Worm (Caenorhabditis elegans) whole organism, young adult: ENCODE results near the gene cct-5.
A peak's percentile ranks its signal among the peaks of the same experiment; 100 is the strongest.

Experiments
- B0261.1 ChIP-seq: sonication (generic microtip); optimal IDR thresholded peaks from 2 replicates; lab custom pipeline; 2016; ENCODE audit warnings: mild to moderate bottlenecking, missing genetic modification characterization, moderate library complexity, missing compliant biosample characterization
- B0336.3 ChIP-seq: fragments of 200-800 bp; sonication (Bioruptor generic); IDR thresholded peaks from 2 replicates; pipeline ENCODE4 v1.3.6; 2022; ENCODE audit warnings: missing genetic modification characterization, missing compliant biosample characterization
- D2030.7 ChIP-seq: fragments of 200-800 bp; sonication (Bioruptor generic); IDR thresholded peaks from 2 replicates; pipeline ENCODE4 v1.3.6; 2022; ENCODE audit warnings: missing genetic modification reagents, missing genetic modification characterization, missing compliant biosample characterization
- F39B2.1 ChIP-seq: fragments of 200-800 bp; sonication (Bioruptor generic); IDR thresholded peaks from 2 replicates; pipeline ENCODE4 v1.3.6; 2022; ENCODE audit warnings: missing genetic modification reagents, missing genetic modification characterization, missing compliant biosample characterization
- F57A8.1 ChIP-seq: fragments of 200-800 bp; sonication (Bioruptor generic); optimal IDR thresholded peaks from 2 replicates; lab custom pipeline; 2018; ENCODE audit warnings: mild to moderate bottlenecking, missing genetic modification characterization, moderate library complexity, missing compliant biosample characterization
- T26A5.8 ChIP-seq: sonication (generic microtip); optimal IDR thresholded peaks from 2 replicates; lab custom pipeline; 2016; ENCODE audit warnings: missing genetic modification characterization, missing compliant biosample characterization
- Y53G8AR.9 ChIP-seq: fragments of 200-800 bp; sonication (Bioruptor generic); conservative IDR thresholded peaks from 2 replicates; pipeline ENCODE4 v1.3.6; 2022; ENCODE audit warnings: missing genetic modification reagents, missing genetic modification characterization, missing compliant biosample characterization
- Y56A3A.18 ChIP-seq: fragments of 200-800 bp; sonication (Bioruptor generic); IDR thresholded peaks from 2 replicates; pipeline ENCODE4 v1.3.6; 2022; ENCODE audit warnings: missing genetic modification reagents, missing genetic modification characterization, missing compliant biosample characterization
- Y67H2A.10 ChIP-seq: fragments of 200-800 bp; sonication (Bioruptor generic); conservative IDR thresholded peaks from 2 replicates; pipeline ENCODE4 v1.3.6; 2022; ENCODE audit warnings: missing genetic modification reagents, missing genetic modification characterization, missing compliant biosample characterization
- Y95B8A.8 ChIP-seq: fragments of 200-800 bp; sonication (Bioruptor generic); IDR thresholded peaks from 2 replicates; pipeline ENCODE4 v1.3.6; 2022; ENCODE audit warnings: missing genetic modification reagents, missing genetic modification characterization, missing compliant biosample characterization
- ZK185.1 ChIP-seq: sonication (generic microtip); optimal IDR thresholded peaks from 2 replicates; lab custom pipeline; 2016; ENCODE audit warnings: mild to moderate bottlenecking, missing genetic modification characterization, missing compliant biosample characterization; ENCODE audit not compliant: poor library complexity, severe bottlenecking
- akir-1 ChIP-seq: fragments of 200-800 bp; sonication (Bioruptor generic); optimal IDR thresholded peaks from 2 replicates; lab custom pipeline; 2018; ENCODE audit warnings: mild to moderate bottlenecking, missing genetic modification characterization, moderate library complexity, missing compliant biosample characterization
- ama-1 ChIP-seq, 3 experiments: fragments of 150-350 bp in 1 of 3; sonication (generic microtip) in 2 of 3; optimal IDR thresholded peaks; 2 replicates each; lab custom pipeline; 2014 to 2018; ENCODE audit warnings: missing biosample characterization in 2 of 3, missing genetic modification characterization in 2 of 3, missing genetic modification reagents in 2 of 3
- atf-7 ChIP-seq: sonication (generic microtip); optimal IDR thresholded peaks from 2 replicates; lab custom pipeline; 2017; ENCODE audit warnings: mild to moderate bottlenecking, missing genetic modification characterization, missing compliant biosample characterization
- athp-1 ChIP-seq: sonication (generic microtip); optimal IDR thresholded peaks from 2 replicates; lab custom pipeline; 2017; ENCODE audit warnings: mild to moderate bottlenecking, missing genetic modification characterization, missing compliant biosample characterization
- attf-6 ChIP-seq: fragments of 200-800 bp; sonication (Bioruptor generic); IDR thresholded peaks from 2 replicates; pipeline ENCODE4 v1.3.6; 2022; ENCODE audit warnings: missing genetic modification reagents, missing genetic modification characterization, missing compliant biosample characterization
- ccch-3 ChIP-seq: fragments of 200-800 bp; sonication (Bioruptor generic); optimal IDR thresholded peaks from 2 replicates; lab custom pipeline; 2018; ENCODE audit warnings: mild to moderate bottlenecking, missing genetic modification characterization, missing compliant biosample characterization
- cebp-1 ChIP-seq, 2 experiments: fragments of 200-800 bp in 1 of 2; sonication (Bioruptor generic) in 1 of 2; sonication (generic microtip) in 1 of 2; IDR thresholded peaks in 1 of 2; optimal IDR thresholded peaks in 1 of 2; 2 replicates each; pipeline versions ENCODE4 v1.3.6 to Lab custom; 2017 to 2022; ENCODE audit warnings: missing compliant biosample characterization in 2 of 2, missing genetic modification characterization in 2 of 2, mild to moderate bottlenecking in 1 of 2, missing genetic modification reagents in 1 of 2, moderate library complexity in 1 of 2
- ceh-58 ChIP-seq: fragments of 200-800 bp; sonication (Bioruptor generic); IDR thresholded peaks from 2 replicates; pipeline ENCODE4 v1.3.6; 2022; ENCODE audit warnings: missing genetic modification characterization, missing compliant biosample characterization
- ceh-79 ChIP-seq: sonication (generic microtip); optimal IDR thresholded peaks from 2 replicates; lab custom pipeline; 2017; ENCODE audit warnings: mild to moderate bottlenecking, missing genetic modification characterization, missing compliant biosample characterization
- ceh-91 ChIP-seq: fragments of 200-800 bp; sonication (Bioruptor generic); IDR thresholded peaks from 2 replicates; pipeline ENCODE4 v1.3.6; 2022; ENCODE audit warnings: missing genetic modification reagents, missing genetic modification characterization, missing compliant biosample characterization
- ekl-4 ChIP-seq: fragments of 200-800 bp; sonication (Bioruptor generic); IDR thresholded peaks from 2 replicates; pipeline ENCODE4 v1.3.6; 2022; ENCODE audit warnings: missing genetic modification reagents, missing genetic modification characterization, missing compliant biosample characterization
- hrde-1 ChIP-seq: sonication (generic microtip); optimal IDR thresholded peaks from 2 replicates; lab custom pipeline; 2016; ENCODE audit warnings: missing genetic modification characterization, mild to moderate bottlenecking, missing compliant biosample characterization, moderate library complexity, missing genotype, missing genetic modification reagents, borderline replicate concordance
- lin-26 ChIP-seq: fragments of 200-800 bp; sonication (Bioruptor generic); IDR thresholded peaks from 2 replicates; pipeline ENCODE4 v1.3.6; 2022; ENCODE audit warnings: missing genetic modification reagents, missing genetic modification characterization, missing compliant biosample characterization
- lin-35 ChIP-seq, 3 experiments: fragments of 150-350 bp in 2 of 3; sonication (generic microtip) in 1 of 3; optimal IDR thresholded peaks; 2 replicates each; lab custom pipeline; 2014 to 2018; ENCODE audit warnings: missing biosample characterization in 3 of 3, missing genetic modification characterization in 3 of 3, missing genetic modification reagents in 3 of 3
- lin-40 ChIP-seq: sonication (generic microtip); optimal IDR thresholded peaks from 2 replicates; lab custom pipeline; 2016; ENCODE audit warnings: missing genetic modification characterization, mild to moderate bottlenecking, missing compliant biosample characterization, missing genotype, missing genetic modification reagents
- lin-54 ChIP-seq: fragments of 200-800 bp; sonication (Bioruptor generic); optimal IDR thresholded peaks from 2 replicates; lab custom pipeline; 2018; ENCODE audit warnings: mild to moderate bottlenecking, missing genetic modification characterization, missing compliant biosample characterization
- lsy-27 ChIP-seq: sonication (generic microtip); optimal IDR thresholded peaks from 2 replicates; lab custom pipeline; 2017; ENCODE audit warnings: missing genetic modification characterization, mild to moderate bottlenecking, missing compliant biosample characterization, antibody characterized with exemption, missing genotype, borderline replicate concordance; ENCODE audit not compliant: insufficient read depth
- madf-10 ChIP-seq: sonication (generic microtip); optimal IDR thresholded peaks from 2 replicates; lab custom pipeline; 2016; ENCODE audit warnings: mild to moderate bottlenecking, missing genetic modification characterization, missing compliant biosample characterization
- mcd-1 ChIP-seq: fragments of 200-800 bp; sonication (Bioruptor generic); IDR thresholded peaks from 2 replicates; pipeline ENCODE4 v1.3.6; 2022; ENCODE audit warnings: missing genetic modification reagents, missing genetic modification characterization, missing compliant biosample characterization
- mes-4 ChIP-seq: sonication (generic microtip); optimal IDR thresholded peaks from 2 replicates; lab custom pipeline; 2016; ENCODE audit warnings: missing genotype, missing genetic modification characterization, missing compliant biosample characterization
- mxl-1 ChIP-seq: sonication (generic microtip); optimal IDR thresholded peaks from 2 replicates; lab custom pipeline; 2016; ENCODE audit warnings: missing genetic modification characterization, missing compliant biosample characterization
- nfya-1 ChIP-seq: sonication (generic microtip); optimal IDR thresholded peaks from 2 replicates; lab custom pipeline; 2017; ENCODE audit warnings: antibody characterized with exemption, missing compliant biosample characterization, missing genetic modification characterization, borderline replicate concordance; ENCODE audit not compliant: insufficient read depth
- nfya-2 ChIP-seq: fragments of 200-800 bp; sonication (Bioruptor generic); IDR thresholded peaks from 2 replicates; pipeline ENCODE4 v1.3.6; 2022; ENCODE audit warnings: missing genetic modification reagents, missing genetic modification characterization, missing compliant biosample characterization
- nhr-179 ChIP-seq: sonication (generic microtip); optimal IDR thresholded peaks from 2 replicates; lab custom pipeline; 2016; ENCODE audit warnings: mild to moderate bottlenecking, missing genetic modification characterization, missing compliant biosample characterization
- nhr-27 ChIP-seq: fragments of 200-800 bp; sonication (Bioruptor generic); optimal IDR thresholded peaks from 2 replicates; lab custom pipeline; 2018; ENCODE audit warnings: mild to moderate bottlenecking, missing genetic modification characterization, moderate library complexity, missing compliant biosample characterization
- pbrm-1 ChIP-seq: fragments of 200-800 bp; sonication (Bioruptor generic); IDR thresholded peaks from 2 replicates; pipeline ENCODE4 v1.3.6; 2022; ENCODE audit warnings: missing genetic modification reagents, missing genetic modification characterization, missing compliant biosample characterization
- pha-4 ChIP-seq: fragments of 150-350 bp; sonication (generic microtip); optimal IDR thresholded peaks from 2 replicates; lab custom pipeline; 2014; ENCODE audit warnings: missing biosample characterization, missing genetic modification reagents, missing genetic modification characterization
- rec-8 ChIP-seq, 2 experiments: sonication (generic microtip); optimal IDR thresholded peaks; 2 replicates each; lab custom pipeline; 2016; ENCODE audit warnings: mild to moderate bottlenecking in 2 of 2, missing genetic modification characterization in 2 of 2, missing genetic modification reagents in 2 of 2, missing genotype in 2 of 2, missing biosample characterization in 1 of 2, missing compliant biosample characterization in 1 of 2, moderate library complexity in 1 of 2
- sea-2 ChIP-seq: fragments of 200-800 bp; sonication (Bioruptor generic); IDR thresholded peaks from 2 replicates; pipeline ENCODE4 v1.3.6; 2022; ENCODE audit warnings: missing genetic modification characterization, missing compliant biosample characterization
- snpc-1.1 ChIP-seq: sonication (generic microtip); optimal IDR thresholded peaks from 2 replicates; lab custom pipeline; 2017; ENCODE audit warnings: missing genetic modification characterization, mild to moderate bottlenecking, missing compliant biosample characterization, antibody characterized with exemption, moderate library complexity, missing genotype, missing genetic modification reagents; ENCODE audit not compliant: insufficient read depth
- snpc-4 ChIP-seq, 5 experiments: fragments of 150-350 bp in 1 of 5; sonication (generic microtip) in 4 of 5; optimal IDR thresholded peaks; 2 replicates each; lab custom pipeline; 2014 to 2018; ENCODE audit warnings: missing genetic modification characterization in 5 of 5, missing biosample characterization in 3 of 5, antibody characterized with exemption in 2 of 5, mild to moderate bottlenecking in 2 of 5, missing compliant biosample characterization in 2 of 5, missing genotype in 2 of 5, moderate library complexity in 2 of 5, missing genetic modification reagents in 1 of 5
- tbp1 ChIP-seq: fragments of 200-800 bp; sonication (Bioruptor generic); optimal IDR thresholded peaks from 2 replicates; lab custom pipeline; 2018; ENCODE audit warnings: mild to moderate bottlenecking, missing genetic modification characterization, missing compliant biosample characterization
- tbx-9 ChIP-seq: sonication (generic microtip); optimal IDR thresholded peaks from 2 replicates; lab custom pipeline; 2016; ENCODE audit warnings: borderline replicate concordance, missing genetic modification characterization, inconsistent platforms, missing compliant biosample characterization
- unc-62 ChIP-seq: fragments of 150-350 bp; optimal IDR thresholded peaks from 2 replicates; lab custom pipeline; 2014; ENCODE audit warnings: missing biosample characterization, missing genetic modification reagents, missing genetic modification characterization
- ztf-6 ChIP-seq: fragments of 200-800 bp; sonication (Bioruptor generic); IDR thresholded peaks from 2 replicates; pipeline ENCODE4 v1.3.6; 2022; ENCODE audit warnings: missing genetic modification reagents, missing genetic modification characterization, missing compliant biosample characterization

The cct-5 gene

ce11 chrIII:4476806-4477205 lies 31.1 kb downstream of the cct-5 start (continued):
- TF ChIP-seq unc-62 (GFP tag; lab: Kevin White, UChicago) (no peak), hrde-1 (peak; percentile 78), ceh-58 (GFP tag; lab: Robert Waterston, UW) (no peak), lin-40 (tag; lab: Kevin White, UChicago) (no peak), F57A8.1 (GFP tag; lab: Kevin White, UChicago) (no peak), mxl-1 (tag; lab: Kevin White, UChicago) (no peak), nhr-27 (tag; lab: Kevin White, UChicago) (no peak), Y95B8A.8 (GFP tag; lab: Robert Waterston, UW) (peak; percentile 32; the same call in 1 of the 2 replicates), madf-10 (no peak), B0261.1 (no peak), Y67H2A.10 (GFP tag; lab: Robert Waterston, UW) (no peak), ZK185.1 (tag; lab: Kevin White, UChicago) (no peak), mcd-1 (GFP tag; lab: Robert Waterston, UW) (no peak), mes-4 (tag; lab: Kevin White, UChicago) (no peak), ztf-6 (GFP tag; lab: Robert Waterston, UW) (no peak), lin-54 (GFP tag; lab: Kevin White, UChicago) (peak; percentile 77), nfya-2 (GFP tag; lab: Robert Waterston, UW) (0 out of 2 replicates have a peak, but pooled peaks have one; percentile 7), B0336.3 (GFP tag; lab: Robert Waterston, UW) (peak; percentile 92; the same call in 1 of the 2 replicates), lin-26 (GFP tag; lab: Robert Waterston, UW) (peak; percentile 67; the same call in 1 of the 2 replicates), tbp1 (GFP tag; lab: Kevin White, UChicago) (peak; percentile 52), ceh-79 (tag; lab: Kevin White, UChicago) (no peak), tbx-9 (tag; lab: Kevin White, UChicago) (no peak), atf-7 (tag; lab: Kevin White, UChicago) (peak; percentile 17), attf-6 (peak; percentile 77), Y56A3A.18 (GFP tag; lab: Robert Waterston, UW) (no peak), snpc-4 (GFP tag; optimal IDR thresholded peaks at IDR 0.05; lab: Kevin White, UChicago) (no peak), snpc-4 (tag; optimal IDR thresholded peaks at IDR 0.05; lab: Kevin White, UChicago) (no peak), T26A5.8 (tag; lab: Kevin White, UChicago) (no peak), sea-2 (GFP tag; lab: Robert Waterston, UW) (no peak), akir-1 (GFP tag; lab: Kevin White, UChicago) (no peak), ekl-4 (GFP tag; lab: Robert Waterston, UW) (peak; percentile 83), nhr-179 (tag; lab: Kevin White, UChicago) (no peak), nfya-1 (tag; lab: Kevin White, UChicago) (no peak), athp-1 (tag; lab: Kevin White, UChicago) (no peak), lsy-27 (no peak), ama-1 (optimal IDR thresholded peaks at IDR 0.05; lab: Kevin White, UChicago) (no peak), ama-1 (GFP tag; optimal IDR thresholded peaks at IDR 0.05; lab: Kevin White, UChicago) (peak in 1 of 2 experiments; percentile 78), rec-8 (tag; optimal IDR thresholded peaks at IDR 0.05; lab: Kevin White, UChicago) (peak in 1 of 2 experiments; percentile 19), cebp-1 (GFP tag; IDR thresholded peaks at IDR 0.05; lab: Robert Waterston, UW) (no peak), cebp-1 (tag; optimal IDR thresholded peaks at IDR 0.05; lab: Kevin White, UChicago) (no peak), snpc-1.1 (tag; lab: Kevin White, UChicago) (no peak), ceh-91 (GFP tag; lab: Robert Waterston, UW) (no peak), lin-35 (GFP tag; optimal IDR thresholded peaks at IDR 0.05; lab: Kevin White, UChicago) (no peak), Y53G8AR.9 (GFP tag; lab: Robert Waterston, UW) (peak; percentile 82), D2030.7 (GFP tag; lab: Robert Waterston, UW) (0 out of 2 replicates have a peak, but pooled peaks have one; percentile 17), pha-4 (tag; lab: Kevin White, UChicago) (no peak), F39B2.1 (GFP tag; lab: Robert Waterston, UW) (no peak), pbrm-1 (GFP tag; lab: Robert Waterston, UW) (peak; percentile 54; the same call in 1 of the 2 replicates), ccch-3 (no peak)
